Worm (Caenorhabditis elegans): ENCODE data around the gene C34F11.5.

C34F11.5 gene

ce11 chrII:5209122-5209521 is 13.5 kb downstream of the C34F11.5 start:
- TF ChIP-seq hmbx-1 (tag; optimal IDR thresholded peaks at IDR 0.05) = no peak
- no peak for TF ChIP-seq ets-7 (tag; optimal IDR thresholded peaks at IDR 0.05)
- no peak for TF ChIP-seq flt-1 (GFP tag; IDR thresholded peaks at IDR 0.05)
- no peak for TF ChIP-seq pes-1 (GFP tag; IDR thresholded peaks at IDR 0.05)
- TF ChIP-seq sea-1 (GFP tag; conservative IDR thresholded peaks at IDR 0.05) = no peak
- no peak for TF ChIP-seq tbx-37 (GFP tag; conservative IDR thresholded peaks at IDR 0.05)
- TF ChIP-seq aly-1 (tag; optimal IDR thresholded peaks at IDR 0.05) = no peak
- TF ChIP-seq ama-1 (optimal IDR thresholded peaks at IDR 0.05) = no peak

ce11 chrII:5210830-5211229 is 15.2 kb downstream of the C34F11.5 start, which contains the start of gene C34F11.8:
C34F11.8 (minus strand) TSS chrII:5210964.
- TF ChIP-seq ceh-36 (tag; optimal IDR thresholded peaks at IDR 0.05) (no peak), flt-1 (GFP tag; IDR thresholded peaks at IDR 0.05) (no peak), pes-1 (GFP tag; IDR thresholded peaks at IDR 0.05) (no peak), ama-1 (optimal IDR thresholded peaks at IDR 0.05) (no peak), hnd-1 (tag; optimal IDR thresholded peaks at IDR 0.05) (no peak), sea-1 (GFP tag; conservative IDR thresholded peaks at IDR 0.05) (no peak), tbx-11 (GFP tag; IDR thresholded peaks at IDR 0.05) (no peak), hmg-4 (GFP tag; optimal IDR thresholded peaks at IDR 0.05) (no peak), B0310.2 (tag; optimal IDR thresholded peaks at IDR 0.05) (no peak), tra-4 (tag; optimal IDR thresholded peaks at IDR 0.05) (no peak), tbx-37 (GFP tag; conservative IDR thresholded peaks at IDR 0.05) (no peak), ets-7 (tag; optimal IDR thresholded peaks at IDR 0.05) (no peak), F13C5.2 (tag; optimal IDR thresholded peaks at IDR 0.05) (no peak), aly-1 (tag; optimal IDR thresholded peaks at IDR 0.05) (no peak), scrt-1 (GFP tag; IDR thresholded peaks at IDR 0.05) (no peak), ceh-13 (GFP tag; optimal IDR thresholded peaks at IDR 0.05) (no peak), hmbx-1 (tag; optimal IDR thresholded peaks at IDR 0.05) (no peak)

ce11 chrII:5211970-5212369 is 16.4 kb downstream of the C34F11.5 start, which contains the start of gene C34F11.2:
C34F11.2 (plus strand) TSS chrII:5212270.
- no peak for TF ChIP-seq hmg-4 (GFP tag; optimal IDR thresholded peaks at IDR 0.05)

- TF ChIP-seq hmbx-1 (tag; optimal IDR thresholded peaks at IDR 0.05) (no peak), flt-1 (GFP tag; IDR thresholded peaks at IDR 0.05) (no peak), ets-7 (tag; optimal IDR thresholded peaks at IDR 0.05) (no peak), tbx-11 (GFP tag; IDR thresholded peaks at IDR 0.05) (no peak), ceh-13 (GFP tag; optimal IDR thresholded peaks at IDR 0.05) (no peak), F13C5.2 (tag; optimal IDR thresholded peaks at IDR 0.05) (no peak), tbx-37 (GFP tag; conservative IDR thresholded peaks at IDR 0.05) (no peak)
Measured at ce11 chrII:5212675-5213074, 17.1 kb downstream of the C34F11.5 start, which contains the start of gene C34F11.1. C34F11.1 (plus strand) TSS chrII:5212975.

ce11 chrII:5218349-5218748 is 22.7 kb downstream of the C34F11.5 start:
- TF ChIP-seq ama-1 (optimal IDR thresholded peaks at IDR 0.05) = no peak
- TF ChIP-seq hmbx-1 (tag; optimal IDR thresholded peaks at IDR 0.05) = no peak

ce11 chrII:5220648-5221047 is 25.0 kb downstream of the C34F11.5 start:
- TF ChIP-seq ets-7 (tag; optimal IDR thresholded peaks at IDR 0.05) (no peak), pes-1 (GFP tag; IDR thresholded peaks at IDR 0.05) (no peak), tbx-37 (GFP tag; conservative IDR thresholded peaks at IDR 0.05) (no peak), F13C5.2 (tag; optimal IDR thresholded peaks at IDR 0.05) (no peak), hmbx-1 (tag; optimal IDR thresholded peaks at IDR 0.05) (no peak), ceh-36 (tag; optimal IDR thresholded peaks at IDR 0.05) (no peak)

ce11 chrII:5222830-5223229 is 27.2 kb downstream of the C34F11.5 start:
- TF ChIP-seq ceh-36 (tag; optimal IDR thresholded peaks at IDR 0.05) = no peak
- TF ChIP-seq hmbx-1 (tag; optimal IDR thresholded peaks at IDR 0.05) = no peak
- no peak for TF ChIP-seq hmg-4 (GFP tag; optimal IDR thresholded peaks at IDR 0.05)
- TF ChIP-seq ama-1 (optimal IDR thresholded peaks at IDR 0.05) = no peak
- no peak for TF ChIP-seq ets-7 (tag; optimal IDR thresholded peaks at IDR 0.05)
- no peak for TF ChIP-seq B0310.2 (tag; optimal IDR thresholded peaks at IDR 0.05)
- TF ChIP-seq sea-1 (GFP tag; conservative IDR thresholded peaks at IDR 0.05) = no peak
- TF ChIP-seq aly-1 (tag; optimal IDR thresholded peaks at IDR 0.05) = no peak

ce11 chrII:5225284-5225683 is 29.7 kb downstream of the C34F11.5 start, which contains the start of gene dsh-1:
dsh-1 (minus strand) TSS chrII:5225384.
- TF ChIP-seq scrt-1 (GFP tag; IDR thresholded peaks at IDR 0.05) (no peak), tbx-11 (GFP tag; IDR thresholded peaks at IDR 0.05) (no peak), B0310.2 (tag; optimal IDR thresholded peaks at IDR 0.05) (no peak), sea-1 (GFP tag; conservative IDR thresholded peaks at IDR 0.05) (no peak), ceh-36 (tag; optimal IDR thresholded peaks at IDR 0.05) (no peak), ceh-13 (GFP tag; optimal IDR thresholded peaks at IDR 0.05) (no peak), F13C5.2 (tag; optimal IDR thresholded peaks at IDR 0.05) (no peak), ets-7 (tag; optimal IDR thresholded peaks at IDR 0.05) (no peak), flt-1 (GFP tag; IDR thresholded peaks at IDR 0.05) (no peak), tra-4 (tag; optimal IDR thresholded peaks at IDR 0.05) (no peak), aly-1 (tag; optimal IDR thresholded peaks at IDR 0.05) (no peak), tbx-37 (GFP tag; conservative IDR thresholded peaks at IDR 0.05) (no peak), hnd-1 (tag; optimal IDR thresholded peaks at IDR 0.05) (no peak), hmbx-1 (tag; optimal IDR thresholded peaks at IDR 0.05) (no peak), ama-1 (optimal IDR thresholded peaks at IDR 0.05) (no peak), pes-1 (GFP tag; IDR thresholded peaks at IDR 0.05) (no peak)

ce11 chrII:5226309-5226708 is 30.7 kb downstream of the C34F11.5 start:
- TF ChIP-seq F13C5.2 (tag; optimal IDR thresholded peaks at IDR 0.05) (peak; percentile 4), ceh-36 (tag; optimal IDR thresholded peaks at IDR 0.05) (no peak), hmg-4 (GFP tag; optimal IDR thresholded peaks at IDR 0.05) (peak; percentile 69), aly-1 (tag; optimal IDR thresholded peaks at IDR 0.05) (no peak), hmbx-1 (tag; optimal IDR thresholded peaks at IDR 0.05) (no peak)
